Fruit fly (Drosophila melanogaster) whole organism, prepupa: ENCODE measurements around the gene CG3342.

Source experiments
- CG10631 ChIP-seq: fragments of 200-800 bp; sonication (Bioruptor generic); optimal IDR thresholded peaks from 2 replicates; lab custom pipeline; 2016; ENCODE audit warnings: missing biosample characterization, missing genetic modification characterization
- CG10669 ChIP-seq: fragments of 200-800 bp; sonication (Bioruptor generic); optimal IDR thresholded peaks from 3 replicates; lab custom pipeline; 2018; ENCODE audit warnings: missing biosample characterization, mild to moderate bottlenecking, missing genetic modification characterization, moderate library complexity
- CG11902 ChIP-seq: fragments of 200-800 bp; sonication (Bioruptor generic); optimal IDR thresholded peaks from 3 replicates; lab custom pipeline; 2016; ENCODE audit warnings: missing biosample characterization, missing genetic modification characterization
- CG1621 ChIP-seq: fragments of 200-800 bp; sonication (Bioruptor generic); optimal IDR thresholded peaks from 3 replicates; lab custom pipeline; 2018; ENCODE audit warnings: missing biosample characterization, mild to moderate bottlenecking, missing genetic modification characterization
- CG16779 ChIP-seq: fragments of 200-800 bp; sonication (Bioruptor generic); optimal IDR thresholded peaks from 3 replicates; lab custom pipeline; 2017; ENCODE audit warnings: missing biosample characterization, mild to moderate bottlenecking, missing genetic modification characterization
- CG3032 ChIP-seq: fragments of 200-800 bp; optimal IDR thresholded peaks from 2 replicates; lab custom pipeline; 2019; ENCODE audit warnings: missing biosample characterization, mild to moderate bottlenecking, missing genetic modification characterization, moderate library complexity
- CG31627 ChIP-seq: fragments of 200-800 bp; sonication (Bioruptor generic); optimal IDR thresholded peaks from 3 replicates; lab custom pipeline; 2016; ENCODE audit warnings: missing biosample characterization, missing genetic modification characterization
- CG34406 ChIP-seq: fragments of 200-800 bp; sonication (Bioruptor generic); optimal IDR thresholded peaks from 3 replicates; lab custom pipeline; 2016; ENCODE audit warnings: missing biosample characterization, missing genetic modification characterization
- CG3919 ChIP-seq: fragments of 200-800 bp; sonication (Bioruptor generic); optimal IDR thresholded peaks from 3 replicates; lab custom pipeline; 2016; ENCODE audit warnings: missing biosample characterization, missing genetic modification characterization
- CG4318 ChIP-seq: fragments of 200-800 bp; sonication (Bioruptor generic); optimal IDR thresholded peaks from 3 replicates; lab custom pipeline; 2017; ENCODE audit warnings: missing biosample characterization, mild to moderate bottlenecking, missing genetic modification characterization
- CG6163 ChIP-seq: fragments of 200-800 bp; sonication (Bioruptor generic); IDR thresholded peaks from 3 replicates; pipeline ENCODE4 v1.3.6; 2022; ENCODE audit warnings: missing biosample characterization, missing genetic modification characterization
- CG6276 ChIP-seq: fragments of 200-800 bp; sonication (Bioruptor generic); optimal IDR thresholded peaks from 2 replicates; lab custom pipeline; 2017; ENCODE audit warnings: missing biosample characterization, mild to moderate bottlenecking, missing genetic modification characterization
- CG6792 ChIP-seq: fragments of 200-800 bp; sonication (Bioruptor generic); optimal IDR thresholded peaks from 3 replicates; lab custom pipeline; 2016; ENCODE audit warnings: missing biosample characterization, missing genetic modification characterization
- CG6808 ChIP-seq: fragments of 200-800 bp; sonication (Bioruptor generic); optimal IDR thresholded peaks from 3 replicates; lab custom pipeline; 2017; ENCODE audit warnings: missing biosample characterization, missing genetic modification characterization, mild to moderate bottlenecking, moderate library complexity, missing genetic modification reagents
- CG8119 ChIP-seq: fragments of 200-800 bp; sonication (Bioruptor generic); IDR thresholded peaks from 3 replicates; pipeline ENCODE4 v1.3.6; 2022; ENCODE audit warnings: missing biosample characterization, missing genetic modification characterization
- CG8319 ChIP-seq: fragments of 200-800 bp; sonication (Bioruptor generic); optimal IDR thresholded peaks from 3 replicates; lab custom pipeline; 2016; ENCODE audit warnings: missing biosample characterization, missing genetic modification characterization
- CG8632 ChIP-seq: fragments of 200-800 bp; sonication (Bioruptor generic); optimal IDR thresholded peaks from 3 replicates; lab custom pipeline; 2016; ENCODE audit warnings: missing biosample characterization, missing genetic modification characterization
- CG9139 ChIP-seq: fragments of 200-800 bp; sonication (Bioruptor generic); optimal IDR thresholded peaks from 3 replicates; lab custom pipeline; 2017; ENCODE audit warnings: missing biosample characterization, mild to moderate bottlenecking, missing genetic modification characterization
- Eip75B ChIP-seq: fragments of 200-800 bp; sonication (Bioruptor generic); optimal IDR thresholded peaks from 3 replicates; lab custom pipeline; 2016; ENCODE audit warnings: missing biosample characterization, missing genetic modification characterization
- Eip78C ChIP-seq: fragments of 200-800 bp; sonication (Bioruptor generic); peaks from one replicate; lab custom pipeline; 2016; ENCODE audit warnings: missing biosample characterization, missing genetic modification characterization
- Ets21C ChIP-seq: fragments of 200-800 bp; sonication (Bioruptor generic); optimal IDR thresholded peaks from 3 replicates; lab custom pipeline; 2016; ENCODE audit warnings: missing biosample characterization, missing genetic modification characterization
- Ets96B ChIP-seq: fragments of 200-800 bp; optimal IDR thresholded peaks from 2 replicates; lab custom pipeline; 2019; ENCODE audit warnings: missing biosample characterization, mild to moderate bottlenecking, missing genetic modification characterization, moderate library complexity
- Gug ChIP-seq: fragments of 200-800 bp; sonication (Bioruptor generic); IDR thresholded peaks from 2 replicates; pipeline ENCODE4 v1.3.6; 2022; ENCODE audit warnings: missing biosample characterization, missing genetic modification characterization
- Hr38 ChIP-seq: sonication (Bioruptor generic); optimal IDR thresholded peaks from 2 replicates; lab custom pipeline; 2016; ENCODE audit warnings: missing biosample characterization, missing genetic modification characterization
- Hr39 ChIP-seq: fragments of 200-800 bp; sonication (Bioruptor generic); optimal IDR thresholded peaks from 2 replicates; lab custom pipeline; 2016; ENCODE audit warnings: missing biosample characterization, missing genetic modification characterization
- Hr4 ChIP-seq: fragments of 200-800 bp; sonication (Bioruptor generic); optimal IDR thresholded peaks from 3 replicates; lab custom pipeline; 2016; ENCODE audit warnings: missing biosample characterization, missing genetic modification characterization
- Lpt ChIP-seq: fragments of 200-800 bp; sonication (Bioruptor generic); optimal IDR thresholded peaks from 3 replicates; lab custom pipeline; 2016; ENCODE audit warnings: missing biosample characterization, missing genetic modification characterization
- OdsH ChIP-seq: fragments of 200-800 bp; sonication (Bioruptor generic); optimal IDR thresholded peaks from 3 replicates; lab custom pipeline; 2016; ENCODE audit warnings: missing biosample characterization, missing genetic modification characterization
- Smox ChIP-seq: fragments of 200-800 bp; sonication (Bioruptor generic); optimal IDR thresholded peaks from 3 replicates; lab custom pipeline; 2016; ENCODE audit warnings: missing biosample characterization, missing genetic modification characterization
- Sox102F ChIP-seq: fragments of 200-800 bp; sonication (Bioruptor generic); optimal IDR thresholded peaks from 2 replicates; lab custom pipeline; 2016; ENCODE audit warnings: missing biosample characterization, mild to moderate bottlenecking, missing genetic modification characterization
- Sox14 ChIP-seq: fragments of 200-800 bp; sonication (Bioruptor generic); optimal IDR thresholded peaks from 3 replicates; lab custom pipeline; 2016; ENCODE audit warnings: missing biosample characterization, missing genetic modification characterization
- Sox15 ChIP-seq: fragments of 200-800 bp; sonication (Bioruptor generic); optimal IDR thresholded peaks from 3 replicates; lab custom pipeline; 2016; ENCODE audit warnings: missing biosample characterization, missing genetic modification characterization
- achi ChIP-seq: fragments of 200-800 bp; sonication (Bioruptor generic); optimal IDR thresholded peaks from 3 replicates; lab custom pipeline; 2016; ENCODE audit warnings: missing biosample characterization, missing genetic modification characterization
- acj6 ChIP-seq: fragments of 200-800 bp; sonication (Bioruptor generic); optimal IDR thresholded peaks from 3 replicates; lab custom pipeline; 2016; ENCODE audit warnings: missing biosample characterization, missing genetic modification characterization
- cyc ChIP-seq: fragments of 200-800 bp; sonication (Bioruptor generic); optimal IDR thresholded peaks from 3 replicates; lab custom pipeline; 2016; ENCODE audit warnings: missing biosample characterization, missing genetic modification characterization
- dsx ChIP-seq: fragments of 200-800 bp; optimal IDR thresholded peaks from 3 replicates; lab custom pipeline; 2019; ENCODE audit warnings: missing biosample characterization, mild to moderate bottlenecking, missing genetic modification characterization, moderate library complexity; ENCODE audit not compliant: poor library complexity, severe bottlenecking
- eg ChIP-seq: fragments of 200-800 bp; sonication (Bioruptor generic); IDR thresholded peaks from 3 replicates; pipeline ENCODE4 v1.3.6; 2022; ENCODE audit warnings: missing biosample characterization, missing genetic modification characterization
- esn ChIP-seq: fragments of 200-800 bp; sonication (Bioruptor generic); optimal IDR thresholded peaks from 2 replicates; lab custom pipeline; 2016; ENCODE audit warnings: missing biosample characterization, mild to moderate bottlenecking, missing genetic modification characterization, moderate library complexity
- fd59A ChIP-seq: fragments of 200-800 bp; sonication (Bioruptor generic); optimal IDR thresholded peaks from 2 replicates; lab custom pipeline; 2017; ENCODE audit warnings: missing biosample characterization, mild to moderate bottlenecking, missing genetic modification characterization, missing genetic modification reagents
- fd85E ChIP-seq: fragments of 200-800 bp; sonication (Bioruptor generic); optimal IDR thresholded peaks from 3 replicates; lab custom pipeline; 2016; ENCODE audit warnings: missing biosample characterization, missing genetic modification characterization
- fkh ChIP-seq: fragments of 200-800 bp; sonication (Bioruptor generic); optimal IDR thresholded peaks from 3 replicates; lab custom pipeline; 2017; ENCODE audit warnings: missing biosample characterization, mild to moderate bottlenecking, missing genetic modification characterization, moderate library complexity
- lz ChIP-seq: fragments of 200-800 bp; sonication (Bioruptor generic); optimal IDR thresholded peaks from 3 replicates; lab custom pipeline; 2016; ENCODE audit warnings: missing biosample characterization, missing genetic modification characterization
- net ChIP-seq: fragments of 200-800 bp; sonication (Bioruptor generic); optimal IDR thresholded peaks from 3 replicates; lab custom pipeline; 2016; ENCODE audit warnings: missing biosample characterization, missing genetic modification characterization
- spab ChIP-seq: fragments of 200-800 bp; sonication (Bioruptor generic); optimal IDR thresholded peaks from 2 replicates; lab custom pipeline; 2017; ENCODE audit warnings: missing biosample characterization, mild to moderate bottlenecking, missing genetic modification characterization, missing genetic modification reagents
- ss ChIP-seq, 2 experiments: fragments of 200-800 bp; sonication (Bioruptor generic); optimal IDR thresholded peaks; 2 replicates in 1 of 2; 3 replicates in 1 of 2; lab custom pipeline; 2017 to 2018; ENCODE audit warnings: mild to moderate bottlenecking in 2 of 2, missing biosample characterization in 2 of 2, missing genetic modification characterization in 2 of 2, moderate library complexity in 1 of 2
- svp ChIP-seq: fragments of 200-800 bp; sonication (Bioruptor generic); peaks from one replicate; lab custom pipeline; 2016; ENCODE audit warnings: missing biosample characterization, missing genetic modification characterization
- topi ChIP-seq: fragments of 200-800 bp; sonication (Bioruptor generic); optimal IDR thresholded peaks from 3 replicates; lab custom pipeline; 2016; ENCODE audit warnings: missing biosample characterization, missing genetic modification characterization
- vri ChIP-seq: fragments of 200-800 bp; sonication (Bioruptor generic); optimal IDR thresholded peaks from 3 replicates; lab custom pipeline; 2016; ENCODE audit warnings: missing biosample characterization, mild to moderate bottlenecking, missing genetic modification characterization

Gene CG3342

DNA sequence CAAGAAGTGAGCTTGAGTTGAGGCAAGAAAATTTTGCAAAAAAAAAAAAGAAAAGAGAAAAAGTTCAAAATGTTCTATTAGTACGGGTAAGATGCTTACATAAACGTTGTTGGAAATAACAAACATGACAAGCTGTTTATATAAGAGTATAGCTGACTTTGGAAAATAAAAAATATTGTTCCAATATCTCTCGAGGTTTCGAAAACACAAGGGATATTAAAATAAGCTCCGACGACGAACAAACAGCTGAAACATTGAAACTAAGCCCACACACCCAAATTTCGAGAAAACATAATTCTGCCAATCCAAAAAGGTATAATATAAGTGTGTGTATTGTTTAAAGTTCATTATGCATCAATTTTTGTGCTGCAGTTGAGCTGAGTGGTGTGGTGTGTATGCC, 46.1 kb upstream of the CG3342 start (continued):
- TF ChIP-seq eg (GFP tag; lab: Robert Waterston, UW) (no peak; the same call in 2 of the 3 replicates), dsx (GFP tag; lab: Kevin White, UChicago) (no peak), net (GFP tag; lab: Kevin White, UChicago) (peak; percentile 32), Ets21C (GFP tag; lab: Kevin White, UChicago) (peak; percentile 19), cyc (GFP tag; lab: Kevin White, UChicago) (peak; percentile 35), Sox102F (peak; percentile 33), CG8119 (GFP tag; lab: Robert Waterston, UW) (peak; percentile 53; the same call in 2 of the 3 replicates), Eip78C (peak; percentile 87)
- TF ChIP-seq, all 60 proteins: peak for 39

DNA sequence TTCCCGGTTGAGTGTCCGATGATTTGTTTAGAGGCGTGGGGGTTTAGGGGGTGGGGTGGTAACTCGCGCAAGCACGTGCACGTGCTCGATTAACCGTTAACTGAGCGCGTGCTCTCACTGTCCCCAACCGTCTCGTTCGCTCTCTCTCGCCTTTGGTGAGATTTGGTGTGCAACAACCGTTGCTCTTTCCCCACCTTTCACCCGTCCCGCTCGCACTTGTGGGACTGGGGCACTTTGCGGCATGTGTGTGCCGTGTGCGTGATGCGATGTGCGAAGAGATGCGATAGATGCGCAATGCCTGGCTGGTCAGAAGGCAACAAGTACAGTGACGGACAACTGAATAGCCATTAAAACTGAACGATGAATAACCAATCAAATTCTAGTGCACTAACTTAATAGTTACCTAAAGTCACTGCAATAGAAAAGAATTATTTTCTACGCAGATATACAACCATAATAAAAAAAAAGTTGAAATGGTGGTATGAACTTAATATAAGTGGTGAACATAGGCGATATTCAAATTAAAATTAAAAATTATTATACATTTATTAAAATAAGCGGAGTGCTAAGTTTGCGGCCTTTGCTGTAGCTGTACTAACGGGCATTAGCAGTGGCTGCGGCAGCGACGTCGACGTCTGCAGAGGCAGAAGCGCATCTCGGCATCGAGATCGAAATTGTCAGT, 43.7 kb upstream of the CG3342 start:
- TF ChIP-seq eg (GFP tag; lab: Robert Waterston, UW) (peak; percentile 90), acj6 (GFP tag; lab: Kevin White, UChicago) (peak; percentile 76), CG10669 (GFP tag; lab: Kevin White, UChicago) (peak; percentile 74), Smox (GFP tag; lab: Kevin White, UChicago) (peak; percentile 64), svp (GFP tag; lab: Kevin White, UChicago) (peak; percentile 91), topi (GFP tag; lab: Kevin White, UChicago) (peak; percentile 71), fkh (GFP tag; lab: Kevin White, UChicago) (no peak), vri (GFP tag; lab: Kevin White, UChicago) (peak; percentile 54), OdsH (GFP tag; lab: Kevin White, UChicago) (peak; percentile 84), fd85E (no peak), spab (GFP tag; lab: Kevin White, UChicago) (peak; percentile 71), cyc (GFP tag; lab: Kevin White, UChicago) (peak; percentile 61), CG10631 (GFP tag; lab: Kevin White, UChicago) (peak; percentile 82), Hr39 (GFP tag; lab: Kevin White, UChicago) (peak; percentile 53), CG3919 (peak; percentile 81), CG8319 (peak; percentile 31), Sox15 (GFP tag; lab: Kevin White, UChicago) (peak; percentile 52), CG34406 (GFP tag; lab: Kevin White, UChicago) (peak; percentile 72), CG1621 (tag; lab: Kevin White, UChicago) (peak; percentile 45), Gug (GFP tag; lab: Robert Waterston, UW) (peak; percentile 79), CG16779 (tag; lab: Kevin White, UChicago) (peak; percentile 79), dsx (GFP tag; lab: Kevin White, UChicago) (peak; percentile 78), Eip78C (peak; percentile 89), CG9139 (peak; percentile 40), CG8119 (GFP tag; lab: Robert Waterston, UW) (peak; percentile 96), CG8632 (GFP tag; lab: Kevin White, UChicago) (peak; percentile 67), CG31627 (peak; percentile 54), lz (GFP tag; lab: Kevin White, UChicago) (peak; percentile 72), CG3032 (peak; percentile 77), Sox102F (peak; percentile 69), Hr4 (GFP tag; lab: Kevin White, UChicago) (peak; percentile 88), Ets96B (tag; lab: Kevin White, UChicago) (peak; percentile 75), ss (GFP tag; optimal IDR thresholded peaks at IDR 0.05; lab: Kevin White, UChicago) (peak; percentile 72 to 78), CG11902 (GFP tag; lab: Kevin White, UChicago) (peak; percentile 42), Eip75B (peak; percentile 51), CG6163 (GFP tag; lab: Robert Waterston, UW) (peak; percentile 81), Hr38 (GFP tag; lab: Kevin White, UChicago) (no peak), achi (peak; percentile 88), esn (GFP tag; lab: Kevin White, UChicago) (peak; percentile 75), Lpt (peak; percentile 87), Sox14 (GFP tag; lab: Kevin White, UChicago) (peak; percentile 66), CG6808 (peak; percentile 73), CG6276 (GFP tag; lab: Kevin White, UChicago) (peak; percentile 97), CG4318 (GFP tag; lab: Kevin White, UChicago) (peak; percentile 90), CG6792 (GFP tag; lab: Kevin White, UChicago) (peak; percentile 65), fd59A (peak; percentile 56)
